Fruit fly (Drosophila melanogaster): ENCODE results near the gene GatC.

GatC gene

DNA sequence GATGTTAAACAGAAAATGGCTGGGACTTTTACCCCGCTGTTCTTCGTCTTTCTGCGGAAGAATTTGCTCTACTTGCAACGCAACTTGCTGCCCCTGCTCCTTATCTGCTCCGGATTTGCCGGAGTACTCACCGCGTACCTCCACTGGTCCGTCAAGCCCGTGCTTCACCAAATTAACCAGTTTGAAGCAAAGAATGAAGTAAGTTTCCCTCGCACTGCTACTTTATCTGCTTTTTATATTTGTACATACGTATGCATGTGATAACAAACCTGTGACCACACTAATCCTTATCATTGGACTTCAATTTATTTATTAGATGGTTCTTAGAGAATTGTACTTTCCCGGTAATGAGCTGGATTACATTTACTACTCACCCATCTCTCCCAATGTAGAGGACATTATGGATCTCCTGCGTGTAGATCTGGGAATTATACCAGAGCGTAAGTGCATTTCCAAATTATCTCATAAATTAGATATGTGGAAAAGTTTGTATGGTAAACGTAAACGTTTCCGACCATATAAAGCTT is 48.7 kb downstream of the GatC start, which contains the start of gene CG16890 (continued):
- TF ChIP-seq Max (GFP tag; optimal IDR thresholded peaks at IDR 0.05) (no peak), ken (GFP tag; IDR thresholded peaks at IDR 0.05) (no peak), CG15479 (GFP tag; optimal IDR thresholded peaks at IDR 0.05) (no peak), CG32772 (GFP tag; IDR thresholded peaks at IDR 0.05) (no peak), Dad (GFP tag; optimal IDR thresholded peaks at IDR 0.05) (no peak), exex (tag; optimal IDR thresholded peaks at IDR 0.05) (peak; percentile 28), CG7357 (GFP tag; IDR thresholded peaks at IDR 0.05) (no peak), CG11560 (tag; IDR thresholded peaks at IDR 0.05) (no peak), ham (GFP tag; IDR thresholded peaks at IDR 0.05) (no peak), C15 (GFP tag; IDR thresholded peaks at IDR 0.05) (no peak), MESR4 (GFP tag; optimal IDR thresholded peaks at IDR 0.05) (peak; percentile 90), Meics (GFP tag; optimal IDR thresholded peaks at IDR 0.05) (no peak), Ssrp (tag; optimal IDR thresholded peaks at IDR 0.05) (no peak), CG34422 (GFP tag; IDR thresholded peaks at IDR 0.05) (peak; percentile 6; the same call in 1 of the 3 replicates), CG3847 (GFP tag; IDR thresholded peaks at IDR 0.05) (no peak), kay (GFP tag; optimal IDR thresholded peaks at IDR 0.05) (no peak), Pdp1 (GFP tag; optimal IDR thresholded peaks at IDR 0.05) (peak in 1 of 2 experiments; percentile 14), bab2 (GFP tag; optimal IDR thresholded peaks at IDR 0.05) (no peak), ewg (GFP tag; optimal IDR thresholded peaks at IDR 0.05) (no peak), org-1 (GFP tag; optimal IDR thresholded peaks at IDR 0.05) (no peak), CG4404 (GFP tag; IDR thresholded peaks at IDR 0.05) (no peak), CG2120 (GFP tag; optimal IDR thresholded peaks at IDR 0.05) (no peak), CG6654 (GFP tag; optimal IDR thresholded peaks at IDR 0.05) (no peak), phol (tag; optimal IDR thresholded peaks at IDR 0.05) (no peak), sim (GFP tag; IDR thresholded peaks at IDR 0.05) (no peak), Doc3 (GFP tag; IDR thresholded peaks at IDR 0.05; ENCODE audit: partially characterized antibody) (0 out of 3 replicates have a peak, but pooled peaks have one; percentile 27), CG8359 (GFP tag; optimal IDR thresholded peaks at IDR 0.05; ENCODE audit: borderline replicate concordance) (no peak), corto (GFP tag; optimal IDR thresholded peaks at IDR 0.05) (no peak), sc (optimal IDR thresholded peaks at IDR 0.05) (no peak), sc (GFP tag; optimal IDR thresholded peaks at IDR 0.05) (no peak), CG10366 (GFP tag; IDR thresholded peaks at IDR 0.05) (no peak), CG11085 (GFP tag; IDR thresholded peaks at IDR 0.05) (no peak), Spps (tag; optimal IDR thresholded peaks at IDR 0.05) (no peak), salm (tag; optimal IDR thresholded peaks at IDR 0.05) (no peak), croc (GFP tag; conservative IDR thresholded peaks at IDR 0.05) (no peak), CG10147 (GFP tag; optimal IDR thresholded peaks at IDR 0.05) (no peak), mirr (GFP tag; optimal IDR thresholded peaks at IDR 0.05) (no peak), pho (GFP tag; optimal IDR thresholded peaks at IDR 0.05) (no peak), CG12155 (GFP tag; optimal IDR thresholded peaks at IDR 0.05) (no peak), Sox102F (GFP tag; optimal IDR thresholded peaks at IDR 0.05) (no peak), nerfin-1 (tag; optimal IDR thresholded peaks at IDR 0.05) (no peak), CG1647 (GFP tag; optimal IDR thresholded peaks at IDR 0.05) (no peak), stc (GFP tag; IDR thresholded peaks at IDR 0.05) (no peak), CG34224 (GFP tag; IDR thresholded peaks at IDR 0.05; ENCODE audit: partially characterized antibody) (no peak; the same call in 2 of the 3 replicates), CG3995 (GFP tag; optimal IDR thresholded peaks at IDR 0.05) (peak; percentile 81), CG6689 (GFP tag; IDR thresholded peaks at IDR 0.05) (no peak), Vsx1 (GFP tag; optimal IDR thresholded peaks at IDR 0.05) (no peak), CG18619 (GFP tag; optimal IDR thresholded peaks at IDR 0.05) (no peak), HLH4C (GFP tag; IDR thresholded peaks at IDR 0.05; ENCODE audit: partially characterized antibody) (peak; percentile 53; the same call in 2 of the 3 replicates), tll (GFP tag; optimal IDR thresholded peaks at IDR 0.05) (no peak), HLH54F (GFP tag; optimal IDR thresholded peaks at IDR 0.05) (no peak)
